Fruit fly (Drosophila melanogaster): ENCODE measurements around the gene CG10877.

CG10877 gene

dm6 chr3R:20588480-20588785 is 24.6 kb upstream of the CG10877 start, which contains the start of gene Srp72 (continued):
- TF ChIP-seq Dp (GFP tag; optimal IDR thresholded peaks at IDR 0.05) (peak; percentile 10), Hsf (GFP tag; optimal IDR thresholded peaks at IDR 0.05) (peak; percentile 48), E2f1 (GFP tag; IDR thresholded peaks at IDR 0.05) (no peak), CG17829 (tag; optimal IDR thresholded peaks at IDR 0.05) (peak; percentile 52), CG1024 (GFP tag; IDR thresholded peaks at IDR 0.05) (no peak), CG4617 (GFP tag; optimal IDR thresholded peaks at IDR 0.05; ENCODE audit: borderline replicate concordance) (peak; percentile 11), Pdp1 (GFP tag; optimal IDR thresholded peaks at IDR 0.05) (peak in 1 of 2 experiments; percentile 2), dimm (GFP tag; IDR thresholded peaks at IDR 0.05) (no peak), dmrt99B (tag; optimal IDR thresholded peaks at IDR 0.05) (peak; percentile 37), lbe (GFP tag; optimal IDR thresholded peaks at IDR 0.05) (no peak), aop (GFP tag; IDR thresholded peaks at IDR 0.05) (no peak), seq (GFP tag; IDR thresholded peaks at IDR 0.05) (peak; percentile 38; the same call in 1 of the 2 replicates), ATbp (GFP tag; optimal IDR thresholded peaks at IDR 0.05) (no peak), D (optimal IDR thresholded peaks at IDR 0.05) (no peak), D (GFP tag; optimal IDR thresholded peaks at IDR 0.05) (peak; percentile 5), Taf1 (GFP tag; IDR thresholded peaks at IDR 0.05) (no peak), CG33213 (GFP tag; optimal IDR thresholded peaks at IDR 0.05) (peak; percentile 18), Side (GFP tag; optimal IDR thresholded peaks at IDR 0.05) (no peak), ab (GFP tag; optimal IDR thresholded peaks at IDR 0.05) (no peak), CG32532 (GFP tag; IDR thresholded peaks at IDR 0.05) (peak; percentile 63; the same call in 1 of the 2 replicates), Stat92E (GFP tag; optimal IDR thresholded peaks at IDR 0.05) (no peak), Med (GFP tag) (peak; percentile 86), CoRest (tag; optimal IDR thresholded peaks at IDR 0.05) (peak; percentile 42), CG33557 (GFP tag; optimal IDR thresholded peaks at IDR 0.05) (no peak), repo (GFP tag; optimal IDR thresholded peaks at IDR 0.05) (no peak), CG18764 (GFP tag; optimal IDR thresholded peaks at IDR 0.05) (peak; percentile 53), hth (optimal IDR thresholded peaks at IDR 0.05) (no peak), Nf-YC (tag; optimal IDR thresholded peaks at IDR 0.05) (peak; percentile 41), NfI (GFP tag; optimal IDR thresholded peaks at IDR 0.05) (peak; percentile 31), eve (GFP tag; optimal IDR thresholded peaks at IDR 0.05) (no peak), vfl (GFP tag; optimal IDR thresholded peaks at IDR 0.05) (no peak), CG13296 (GFP tag; optimal IDR thresholded peaks at IDR 0.05) (peak; percentile 22), sens (GFP tag) (peak; percentile 82), Dad (GFP tag; optimal IDR thresholded peaks at IDR 0.05) (no peak), ac (GFP tag; optimal IDR thresholded peaks at IDR 0.05) (no peak), cad (GFP tag; optimal IDR thresholded peaks at IDR 0.05) (no peak), Nf-YB (GFP tag; optimal IDR thresholded peaks at IDR 0.05) (no peak), stc (GFP tag; IDR thresholded peaks at IDR 0.05) (peak; percentile 45; the same call in 1 of the 2 replicates), Xbp1 (GFP tag; optimal IDR thresholded peaks at IDR 0.05) (peak; percentile 66), ems (GFP tag; optimal IDR thresholded peaks at IDR 0.05) (no peak), CG10543 (GFP tag; optimal IDR thresholded peaks at IDR 0.05) (peak; percentile 69), pnt (GFP tag; optimal IDR thresholded peaks at IDR 0.05) (no peak), Abd-B (GFP tag; optimal IDR thresholded peaks at IDR 0.05) (no peak), CG30431 (GFP tag; optimal IDR thresholded peaks at IDR 0.05) (no peak), ewg (GFP tag; optimal IDR thresholded peaks at IDR 0.05) (no peak), CG6683 (GFP tag; optimal IDR thresholded peaks at IDR 0.05) (no peak), CG11560 (tag; IDR thresholded peaks at IDR 0.05) (no peak), HLH4C (GFP tag; IDR thresholded peaks at IDR 0.05; ENCODE audit: partially characterized antibody) (no peak), Rx (GFP tag; IDR thresholded peaks at IDR 0.05) (no peak), Chrac-16 (GFP tag; optimal IDR thresholded peaks at IDR 0.05) (peak; percentile 8), CG10959 (GFP tag; IDR thresholded peaks at IDR 0.05) (no peak), CG4360 (GFP tag; IDR thresholded peaks at IDR 0.05) (no peak), CG6272 (GFP tag; IDR thresholded peaks at IDR 0.05) (no peak)
